Worm (Caenorhabditis elegans) whole organism, late embryonic: ENCODE measurements around the gene pgl-2.
A peak's percentile ranks its signal among the peaks of the same experiment; 100 is the strongest.

ENCODE experiments used
- C08G9.2 ChIP-seq: sonication (generic microtip); optimal IDR thresholded peaks from 2 replicates; lab custom pipeline; 2016; ENCODE audit warnings: mild to moderate bottlenecking, missing genetic modification characterization, moderate library complexity, missing compliant biosample characterization
- C38D4.7 ChIP-seq: fragments of 200-800 bp; sonication (Bioruptor generic); optimal IDR thresholded peaks from 2 replicates; lab custom pipeline; 2018; ENCODE audit warnings: mild to moderate bottlenecking, missing genetic modification characterization, moderate library complexity, missing compliant biosample characterization
- Y22D7AL.16 ChIP-seq: sonication (generic microtip); optimal IDR thresholded peaks from 2 replicates; lab custom pipeline; 2016; ENCODE audit warnings: missing genetic modification characterization, missing compliant biosample characterization
- ahr-1 ChIP-seq: sonication (generic microtip); optimal IDR thresholded peaks from 2 replicates; lab custom pipeline; 2016; ENCODE audit warnings: missing genetic modification characterization, missing compliant biosample characterization
- ceh-14 ChIP-seq: sonication (generic microtip); optimal IDR thresholded peaks from 2 replicates; lab custom pipeline; 2016; ENCODE audit warnings: missing genotype, missing genetic modification characterization, missing compliant biosample characterization
- ceh-18 ChIP-seq: sonication (generic microtip); optimal IDR thresholded peaks from 2 replicates; lab custom pipeline; 2016; ENCODE audit warnings: missing genetic modification characterization, missing compliant biosample characterization
- ceh-19 ChIP-seq: fragments of 200-800 bp; sonication (Bioruptor generic); optimal IDR thresholded peaks from 2 replicates; lab custom pipeline; 2018; ENCODE audit warnings: mild to moderate bottlenecking, missing genetic modification characterization, missing compliant biosample characterization
- ceh-34 ChIP-seq: sonication (generic microtip); optimal IDR thresholded peaks from 2 replicates; lab custom pipeline; 2016; ENCODE audit warnings: mild to moderate bottlenecking, missing genetic modification characterization, missing compliant biosample characterization
- ceh-6 ChIP-seq: fragments of 200-800 bp; sonication (Bioruptor generic); optimal IDR thresholded peaks from 2 replicates; lab custom pipeline; 2018; ENCODE audit warnings: mild to moderate bottlenecking, missing genetic modification characterization, missing compliant biosample characterization
- che-1 ChIP-seq: sonication (generic microtip); optimal IDR thresholded peaks from 2 replicates; lab custom pipeline; 2016; ENCODE audit warnings: mild to moderate bottlenecking, missing genetic modification characterization, missing compliant biosample characterization
- dmd-4 ChIP-seq: sonication (generic microtip); optimal IDR thresholded peaks from 2 replicates; lab custom pipeline; 2016; ENCODE audit warnings: borderline replicate concordance, missing genetic modification characterization, missing compliant biosample characterization
- dve-1 ChIP-seq: sonication (generic microtip); optimal IDR thresholded peaks from 2 replicates; lab custom pipeline; 2017; ENCODE audit warnings: antibody characterized with exemption, mild to moderate bottlenecking, missing genetic modification characterization, missing compliant biosample characterization
- elt-2 ChIP-seq: sonication (generic microtip); optimal IDR thresholded peaks from 2 replicates; lab custom pipeline; 2016; ENCODE audit warnings: missing genetic modification reagents, missing genetic modification characterization, missing compliant biosample characterization
- elt-4 ChIP-seq: sonication (generic microtip); optimal IDR thresholded peaks from 2 replicates; lab custom pipeline; 2016; ENCODE audit warnings: missing genetic modification characterization, missing compliant biosample characterization
- eyg-1 ChIP-seq: sonication (generic microtip); optimal IDR thresholded peaks from 2 replicates; lab custom pipeline; 2016; ENCODE audit warnings: missing genotype, missing genetic modification characterization, missing compliant biosample characterization
- fax-1 ChIP-seq: sonication (generic microtip); optimal IDR thresholded peaks from 2 replicates; lab custom pipeline; 2016; ENCODE audit warnings: missing genotype, missing genetic modification characterization, missing compliant biosample characterization
- fkh-10 ChIP-seq: fragments of 150-350 bp; optimal IDR thresholded peaks from 2 replicates; lab custom pipeline; 2014; ENCODE audit warnings: missing biosample characterization, missing genetic modification reagents, missing genetic modification characterization
- fkh-6 ChIP-seq: sonication (generic microtip); optimal IDR thresholded peaks from 2 replicates; lab custom pipeline; 2016; ENCODE audit warnings: missing genetic modification characterization, missing compliant biosample characterization
- gmeb-2 ChIP-seq: sonication (generic microtip); optimal IDR thresholded peaks from 2 replicates; lab custom pipeline; 2016; ENCODE audit warnings: missing genetic modification characterization, inconsistent platforms, missing compliant biosample characterization
- hlh-13 ChIP-seq: fragments of 200-800 bp; sonication (Bioruptor generic); optimal IDR thresholded peaks from 2 replicates; lab custom pipeline; 2018; ENCODE audit warnings: mild to moderate bottlenecking, missing genetic modification characterization, missing compliant biosample characterization
- hlh-8 ChIP-seq: sonication (generic microtip); optimal IDR thresholded peaks from 2 replicates; lab custom pipeline; 2016; ENCODE audit warnings: missing genotype, missing genetic modification characterization, missing compliant biosample characterization
- lim-6 ChIP-seq: sonication (generic microtip); optimal IDR thresholded peaks from 2 replicates; lab custom pipeline; 2016; ENCODE audit warnings: missing genetic modification characterization, missing compliant biosample characterization
- lin-11 ChIP-seq: fragments of 200-800 bp; sonication (Bioruptor generic); optimal IDR thresholded peaks from 2 replicates; lab custom pipeline; 2018; ENCODE audit warnings: mild to moderate bottlenecking, missing genetic modification characterization, missing compliant biosample characterization
- madf-2 ChIP-seq: sonication (generic microtip); optimal IDR thresholded peaks from 2 replicates; lab custom pipeline; 2017; ENCODE audit warnings: missing genetic modification characterization, missing compliant biosample characterization
- nfya-1 ChIP-seq: sonication (generic microtip); optimal IDR thresholded peaks from 2 replicates; lab custom pipeline; 2017; ENCODE audit warnings: missing genetic modification characterization, mild to moderate bottlenecking, missing compliant biosample characterization, antibody characterized with exemption, moderate library complexity
- nhr-232 ChIP-seq: sonication (generic microtip); optimal IDR thresholded peaks from 2 replicates; lab custom pipeline; 2016; ENCODE audit warnings: missing genetic modification characterization, missing compliant biosample characterization
- odd-2 ChIP-seq: sonication (generic microtip); optimal IDR thresholded peaks from 2 replicates; lab custom pipeline; 2017; ENCODE audit warnings: antibody characterized with exemption, mild to moderate bottlenecking, missing genetic modification characterization, missing compliant biosample characterization
- pat-9 ChIP-seq: fragments of 200-800 bp; sonication (Bioruptor generic); optimal IDR thresholded peaks from 2 replicates; lab custom pipeline; 2018; ENCODE audit warnings: mild to moderate bottlenecking, missing genetic modification characterization, moderate library complexity, missing compliant biosample characterization
- pax-1 ChIP-seq: fragments of 150-350 bp; optimal IDR thresholded peaks from 2 replicates; lab custom pipeline; 2014; ENCODE audit warnings: missing biosample characterization, missing genetic modification characterization
- pha-2 ChIP-seq: sonication (generic microtip); optimal IDR thresholded peaks from 2 replicates; lab custom pipeline; 2017; ENCODE audit warnings: mild to moderate bottlenecking, missing genetic modification characterization, missing compliant biosample characterization
- pqm-1 ChIP-seq: sonication (generic microtip); optimal IDR thresholded peaks from 2 replicates; lab custom pipeline; 2016; ENCODE audit warnings: missing genetic modification characterization, missing compliant biosample characterization
- sdc-2 ChIP-seq: sonication (generic microtip); optimal IDR thresholded peaks from 2 replicates; lab custom pipeline; 2016; ENCODE audit warnings: missing genotype, missing genetic modification characterization, missing compliant biosample characterization
- sox-2 ChIP-seq: fragments of 200-800 bp; sonication (Bioruptor generic); IDR thresholded peaks from 2 replicates; pipeline ENCODE4 v1.3.6; 2022; ENCODE audit warnings: missing genetic modification reagents, missing genetic modification characterization, missing compliant biosample characterization
- sox-4 ChIP-seq: sonication (generic microtip); optimal IDR thresholded peaks from 2 replicates; lab custom pipeline; 2017; ENCODE audit warnings: mild to moderate bottlenecking, missing genetic modification characterization, inconsistent platforms, missing compliant biosample characterization
- syd-9 ChIP-seq: sonication (generic microtip); optimal IDR thresholded peaks from 2 replicates; lab custom pipeline; 2016; ENCODE audit warnings: mild to moderate bottlenecking, missing genetic modification characterization, moderate library complexity, missing compliant biosample characterization
- unc-3 ChIP-seq, 2 experiments: fragments of 200-800 bp in 1 of 2; sonication (Bioruptor generic) in 1 of 2; sonication (generic microtip) in 1 of 2; conservative IDR thresholded peaks in 1 of 2; optimal IDR thresholded peaks in 1 of 2; 2 replicates each; pipeline versions ENCODE4 v1.3.6 to Lab custom; 2016 to 2022; ENCODE audit warnings: missing compliant biosample characterization in 2 of 2, missing genetic modification characterization in 2 of 2, missing genetic modification reagents in 1 of 2
- unc-55 ChIP-seq: sonication (generic microtip); optimal IDR thresholded peaks from 2 replicates; lab custom pipeline; 2017; ENCODE audit warnings: missing biosample characterization, missing genetic modification reagents, missing genetic modification characterization
- ztf-16 ChIP-seq: sonication (generic microtip); optimal IDR thresholded peaks from 2 replicates; lab custom pipeline; 2017; ENCODE audit warnings: missing genetic modification characterization, missing compliant biosample characterization

The pgl-2 gene

ce11 chrIII:8653875-8654386, 21.3 kb downstream of the pgl-2 start, which contains the start of gene F22B7.9:
Gene F22B7.9, minus strand, starts transcription at chrIII:8653925.
- TF ChIP-seq C38D4.7 (GFP tag; lab: Kevin White, UChicago) (no peak), lin-11 (no peak), gmeb-2 (tag; lab: Kevin White, UChicago) (no peak), hlh-8 (tag; lab: Kevin White, UChicago) (no peak), unc-3 (GFP tag; conservative IDR thresholded peaks at IDR 0.05; lab: Robert Waterston, UW) (no peak), unc-3 (tag; optimal IDR thresholded peaks at IDR 0.05; lab: Kevin White, UChicago) (no peak), ahr-1 (tag; lab: Kevin White, UChicago) (no peak)

DNA sequence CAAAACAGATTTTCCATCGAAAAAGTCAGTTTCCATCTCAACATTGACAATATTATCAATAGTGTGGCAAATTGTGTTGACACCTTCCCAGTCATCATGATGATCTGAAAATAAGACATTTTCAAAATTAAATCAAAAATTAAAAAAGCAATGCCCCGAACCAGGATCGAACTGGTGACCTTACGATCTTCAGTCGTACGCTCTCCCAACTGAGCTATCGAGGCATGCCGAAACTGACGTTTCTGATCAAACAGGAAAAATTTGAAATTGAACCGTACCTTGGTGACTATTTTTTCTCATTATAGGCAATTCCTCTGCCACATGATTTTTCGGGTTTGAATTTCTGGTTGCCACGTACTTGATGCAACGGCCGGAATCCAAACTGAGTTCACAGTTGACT, 21.8 kb downstream of the pgl-2 start:
- TF ChIP-seq syd-9 (tag; lab: Kevin White, UChicago) (no peak), ztf-16 (tag; lab: Kevin White, UChicago) (no peak), sdc-2 (tag; lab: Kevin White, UChicago) (no peak), ceh-18 (tag; lab: Kevin White, UChicago) (no peak)

- TF ChIP-seq pqm-1 (tag; lab: Kevin White, UChicago) = no peak
- no peak for TF ChIP-seq elt-4 (tag; lab: Kevin White, UChicago)
- peak; percentile 53 for TF ChIP-seq gmeb-2 (tag; lab: Kevin White, UChicago)
- peak; percentile 37 for TF ChIP-seq nhr-232 (tag; lab: Kevin White, UChicago)
- peak; percentile 25 for TF ChIP-seq elt-2
- no peak for TF ChIP-seq C08G9.2 (tag; lab: Kevin White, UChicago)
- peak; percentile 46; the same call in 1 of the 2 replicates for TF ChIP-seq unc-3 (GFP tag; conservative IDR thresholded peaks at IDR 0.05; lab: Robert Waterston, UW)
- no peak for TF ChIP-seq unc-3 (tag; optimal IDR thresholded peaks at IDR 0.05; lab: Kevin White, UChicago)
- TF ChIP-seq dmd-4 = peak; percentile 14
- TF ChIP-seq pha-2 (tag; lab: Kevin White, UChicago) = no peak
- no peak for TF ChIP-seq ceh-19 (GFP tag; lab: Kevin White, UChicago)
- TF ChIP-seq syd-9 (tag; lab: Kevin White, UChicago) = peak; percentile 49
- peak; percentile 19 for TF ChIP-seq nfya-1 (tag; lab: Kevin White, UChicago)
- peak; percentile 40 for TF ChIP-seq C38D4.7 (GFP tag; lab: Kevin White, UChicago)
- TF ChIP-seq ceh-18 (tag; lab: Kevin White, UChicago) = peak; percentile 47
- peak; percentile 12 for TF ChIP-seq fkh-6
- TF ChIP-seq ceh-14 (tag; lab: Kevin White, UChicago) = peak; percentile 5
- peak; percentile 54 for TF ChIP-seq ceh-6 (GFP tag; lab: Kevin White, UChicago)
- TF ChIP-seq lin-11 = peak; percentile 12
- TF ChIP-seq fkh-10 (GFP tag; lab: Kevin White, UChicago) = no peak
- TF ChIP-seq fax-1 (tag; lab: Kevin White, UChicago) = peak; percentile 18
- no peak for TF ChIP-seq odd-2 (tag; lab: Kevin White, UChicago)
- TF ChIP-seq pax-1 (tag; lab: Kevin White, UChicago) = no peak
- no peak for TF ChIP-seq madf-2 (tag; lab: Kevin White, UChicago)
- peak; percentile 23 for TF ChIP-seq dve-1 (tag; lab: Kevin White, UChicago)
- peak; percentile 8 for TF ChIP-seq sdc-2 (tag; lab: Kevin White, UChicago)
- TF ChIP-seq lim-6 (tag; lab: Kevin White, UChicago) = no peak
- peak; percentile 45 for TF ChIP-seq Y22D7AL.16 (tag; lab: Kevin White, UChicago)
- TF ChIP-seq unc-55 (GFP tag; lab: Kevin White, UChicago) = no peak
- peak; percentile 26 for TF ChIP-seq hlh-13
- peak; percentile 45 for TF ChIP-seq che-1
- no peak for TF ChIP-seq eyg-1 (tag; lab: Kevin White, UChicago)
- TF ChIP-seq pat-9 = peak; percentile 8
- no peak; the same call in 1 of the 2 replicates for TF ChIP-seq sox-2 (GFP tag; lab: Robert Waterston, UW)
- no peak for TF ChIP-seq ceh-34 (tag; lab: Kevin White, UChicago)
- TF ChIP-seq ztf-16 (tag; lab: Kevin White, UChicago) = no peak
- TF ChIP-seq sox-4 (tag; lab: Kevin White, UChicago) = peak; percentile 21
- TF ChIP-seq, all 69 proteins: peak for 21
These were observed 22.3 kb downstream of the pgl-2 start for ce11 chrIII:8652922-8653321.
